Fruit fly (Drosophila melanogaster): ENCODE measurements around the gene mud.

Gene mud

dm6 chrX:14247035-14247786 is at the start of gene mud (continued):
- TF ChIP-seq Nf-YA (GFP tag; IDR thresholded peaks at IDR 0.05), result no peak
- TF ChIP-seq sima (GFP tag; optimal IDR thresholded peaks at IDR 0.05), result no peak
- TF ChIP-seq Side (GFP tag; optimal IDR thresholded peaks at IDR 0.05), result no peak
- no peak for TF ChIP-seq CG16779 (GFP tag; IDR thresholded peaks at IDR 0.05)
- peak; percentile 14 for TF ChIP-seq CG15696 (tag; optimal IDR thresholded peaks at IDR 0.05)
- no peak for TF ChIP-seq dimm (GFP tag; IDR thresholded peaks at IDR 0.05)
- TF ChIP-seq CG15479 (GFP tag; optimal IDR thresholded peaks at IDR 0.05), result no peak
- peak; percentile 79 for TF ChIP-seq phol (tag; optimal IDR thresholded peaks at IDR 0.05)
- TF ChIP-seq grn (GFP tag; optimal IDR thresholded peaks at IDR 0.05), result no peak
- TF ChIP-seq CG10274 (GFP tag; optimal IDR thresholded peaks at IDR 0.05), result no peak
- TF ChIP-seq TFAM (GFP tag; optimal IDR thresholded peaks at IDR 0.05), result no peak
- TF ChIP-seq CG13123 (GFP tag; optimal IDR thresholded peaks at IDR 0.05), result no peak
- peak; percentile 78 for TF ChIP-seq CG6791 (GFP tag; IDR thresholded peaks at IDR 0.05; ENCODE audit: partially characterized antibody)
- no peak for TF ChIP-seq salm (tag; optimal IDR thresholded peaks at IDR 0.05)
- no peak for TF ChIP-seq Atf3 (GFP tag; optimal IDR thresholded peaks at IDR 0.05)
- no peak for TF ChIP-seq gcm (GFP tag; optimal IDR thresholded peaks at IDR 0.05)
- TF ChIP-seq CG1602 (GFP tag; optimal IDR thresholded peaks at IDR 0.05), result no peak
- TF ChIP-seq GATAe (GFP tag; conservative IDR thresholded peaks at IDR 0.05), result no peak
- TF ChIP-seq kay (GFP tag; optimal IDR thresholded peaks at IDR 0.05), result no peak
- TF ChIP-seq CG10979 (tag; optimal IDR thresholded peaks at IDR 0.05), result peak; percentile 35
- no peak for TF ChIP-seq CG1529 (GFP tag; optimal IDR thresholded peaks at IDR 0.05)
- no peak for TF ChIP-seq BtbVII (GFP tag; optimal IDR thresholded peaks at IDR 0.05)
- no peak for TF ChIP-seq Atf6 (GFP tag; IDR thresholded peaks at IDR 0.05)
- no peak for TF ChIP-seq Lhr (GFP tag; optimal IDR thresholded peaks at IDR 0.05)
- TF ChIP-seq CG17361 (GFP tag; IDR thresholded peaks at IDR 0.05), result no peak; the same call in 2 of the 3 replicates
- TF ChIP-seq repo (GFP tag; optimal IDR thresholded peaks at IDR 0.05), result no peak
- no peak for TF ChIP-seq Ada2b (GFP tag; IDR thresholded peaks at IDR 0.05)
- no peak for TF ChIP-seq emc (GFP tag; optimal IDR thresholded peaks at IDR 0.05)
- TF ChIP-seq CG7928 (GFP tag; optimal IDR thresholded peaks at IDR 0.05), result no peak
- no peak for TF ChIP-seq HmgD (GFP tag; optimal IDR thresholded peaks at IDR 0.05)
- no peak for TF ChIP-seq vfl (GFP tag; optimal IDR thresholded peaks at IDR 0.05)
- no peak for TF ChIP-seq kah (GFP tag; optimal IDR thresholded peaks at IDR 0.05)
- no peak for TF ChIP-seq CG4282 (GFP tag; optimal IDR thresholded peaks at IDR 0.05)
- 0 out of 3 replicates have a peak, but pooled peaks have one; percentile 46 for TF ChIP-seq ken (GFP tag; IDR thresholded peaks at IDR 0.05)
- TF ChIP-seq hbn (GFP tag; IDR thresholded peaks at IDR 0.05; ENCODE audit: partially characterized antibody), result peak; percentile 48
- TF ChIP-seq CG7271 (tag; optimal IDR thresholded peaks at IDR 0.05), result no peak
- TF ChIP-seq exex (tag; optimal IDR thresholded peaks at IDR 0.05), result no peak
- TF ChIP-seq cg (GFP tag; optimal IDR thresholded peaks at IDR 0.05), result no peak
- no peak for TF ChIP-seq Ravus (GFP tag; IDR thresholded peaks at IDR 0.05)
- no peak for TF ChIP-seq Dip3 (GFP tag; optimal IDR thresholded peaks at IDR 0.05)
- no peak for TF ChIP-seq yki (optimal IDR thresholded peaks at IDR 0.05)
- TF ChIP-seq sna (GFP tag; IDR thresholded peaks at IDR 0.05; ENCODE audit: partially characterized antibody), result peak; percentile 52; the same call in 1 of the 2 replicates
- TF ChIP-seq CG42726 (GFP tag; IDR thresholded peaks at IDR 0.05; ENCODE audit: partially characterized antibody), result peak; percentile 68
- peak; percentile 56 for TF ChIP-seq inv (GFP tag; IDR thresholded peaks at IDR 0.05; ENCODE audit: partially characterized antibody)
- no peak for TF ChIP-seq CG2678 (tag; optimal IDR thresholded peaks at IDR 0.05)
- TF ChIP-seq ind (GFP tag; optimal IDR thresholded peaks at IDR 0.05), result peak; percentile 20
- TF ChIP-seq lilli (GFP tag; optimal IDR thresholded peaks at IDR 0.05), result no peak
- no peak for TF ChIP-seq Nf-YB (GFP tag; optimal IDR thresholded peaks at IDR 0.05)
- peak; percentile 35 for TF ChIP-seq CG30403 (GFP tag; optimal IDR thresholded peaks at IDR 0.05)
- TF ChIP-seq CG14965 (GFP tag; optimal IDR thresholded peaks at IDR 0.05; ENCODE audit: borderline replicate concordance), result no peak

All from whole organism, embryonic.